Worm (Caenorhabditis elegans): ENCODE results near the gene eat-3.
A peak's percentile ranks its signal among the peaks of the same experiment; 100 is the strongest.

The eat-3 gene

ce11 chrII:9324824-9325351 is at the start of gene eat-3:
Gene eat-3 (plus strand): TSS chrII:9324874.
- TF ChIP-seq npax-4 (tag; optimal IDR thresholded peaks at IDR 0.05) (no peak), unc-55 (GFP tag; optimal IDR thresholded peaks at IDR 0.05) (peak; percentile 2), unc-86 (tag; optimal IDR thresholded peaks at IDR 0.05) (no peak), hlh-30 (tag; optimal IDR thresholded peaks at IDR 0.05; ENCODE audit: insufficient read depth) (no peak), ceh-34 (tag; optimal IDR thresholded peaks at IDR 0.05) (peak; percentile 41), pha-2 (tag; optimal IDR thresholded peaks at IDR 0.05) (no peak)

- TF ChIP-seq unc-42 (tag; optimal IDR thresholded peaks at IDR 0.05): no peak
- no peak for TF ChIP-seq ama-1 (optimal IDR thresholded peaks at IDR 0.05)
- no peak for TF ChIP-seq hlh-15 (tag; optimal IDR thresholded peaks at IDR 0.05)
- TF ChIP-seq dmd-4 (tag; optimal IDR thresholded peaks at IDR 0.05; ENCODE audit: borderline replicate concordance): no peak
- no peak for TF ChIP-seq unc-55 (GFP tag; optimal IDR thresholded peaks at IDR 0.05)
- no peak for TF ChIP-seq syd-9 (tag; optimal IDR thresholded peaks at IDR 0.05)
- TF ChIP-seq ceh-2 (tag; optimal IDR thresholded peaks at IDR 0.05): no peak
- TF ChIP-seq ceh-9 (tag; optimal IDR thresholded peaks at IDR 0.05): no peak
- no peak for TF ChIP-seq F13H6.1 (tag; optimal IDR thresholded peaks at IDR 0.05)
- no peak for TF ChIP-seq pha-2 (tag; optimal IDR thresholded peaks at IDR 0.05)
- no peak for TF ChIP-seq npax-4 (tag; optimal IDR thresholded peaks at IDR 0.05)
- TF ChIP-seq Y22D7AL.16 (tag; optimal IDR thresholded peaks at IDR 0.05): no peak
- no peak for TF ChIP-seq odd-2 (tag; optimal IDR thresholded peaks at IDR 0.05)
- no peak for TF ChIP-seq eyg-1 (tag; optimal IDR thresholded peaks at IDR 0.05)
- no peak for TF ChIP-seq C38D4.7 (GFP tag; optimal IDR thresholded peaks at IDR 0.05)
- TF ChIP-seq fkh-6 (tag; optimal IDR thresholded peaks at IDR 0.05): no peak
- TF ChIP-seq fkh-10 (GFP tag; optimal IDR thresholded peaks at IDR 0.05): no peak
- TF ChIP-seq che-1 (tag; optimal IDR thresholded peaks at IDR 0.05): no peak
- TF ChIP-seq pax-1 (tag; optimal IDR thresholded peaks at IDR 0.05): no peak
Measured at ce11 chrII:9275173-9275572, 49.5 kb upstream of the eat-3 start.

ce11 chrII:9277153-9277552 is 47.5 kb upstream of the eat-3 start:
- TF ChIP-seq ceh-6 (GFP tag; optimal IDR thresholded peaks at IDR 0.05) (no peak), ceh-24 (tag; optimal IDR thresholded peaks at IDR 0.05) (no peak), madf-2 (tag; optimal IDR thresholded peaks at IDR 0.05) (no peak), syd-9 (tag; optimal IDR thresholded peaks at IDR 0.05) (no peak), ceh-18 (tag; optimal IDR thresholded peaks at IDR 0.05) (no peak), nfya-1 (tag; optimal IDR thresholded peaks at IDR 0.05) (no peak), ama-1 (optimal IDR thresholded peaks at IDR 0.05) (no peak), dve-1 (tag; optimal IDR thresholded peaks at IDR 0.05) (no peak), hlh-15 (tag; optimal IDR thresholded peaks at IDR 0.05) (no peak), mec-3 (tag; optimal IDR thresholded peaks at IDR 0.05; ENCODE audit: borderline replicate concordance) (no peak), eyg-1 (tag; optimal IDR thresholded peaks at IDR 0.05) (no peak), dmd-4 (tag; optimal IDR thresholded peaks at IDR 0.05; ENCODE audit: borderline replicate concordance) (no peak), fax-1 (tag; optimal IDR thresholded peaks at IDR 0.05) (no peak), lin-11 (tag; optimal IDR thresholded peaks at IDR 0.05) (no peak), sox-2 (GFP tag; IDR thresholded peaks at IDR 0.05) (no peak)

- no peak for TF ChIP-seq sox-4 (tag; optimal IDR thresholded peaks at IDR 0.05)
- TF ChIP-seq pat-9 (tag; optimal IDR thresholded peaks at IDR 0.05): no peak
- TF ChIP-seq elt-4 (tag; optimal IDR thresholded peaks at IDR 0.05): no peak
- no peak for TF ChIP-seq gmeb-2 (tag; optimal IDR thresholded peaks at IDR 0.05)
- no peak for TF ChIP-seq tbx-2 (tag; optimal IDR thresholded peaks at IDR 0.05)
- TF ChIP-seq nfya-1 (tag; optimal IDR thresholded peaks at IDR 0.05): no peak
- TF ChIP-seq ceh-22 (tag; optimal IDR thresholded peaks at IDR 0.05): no peak
- TF ChIP-seq nhr-232 (tag; optimal IDR thresholded peaks at IDR 0.05): no peak
- no peak for TF ChIP-seq syd-9 (tag; optimal IDR thresholded peaks at IDR 0.05)
- no peak for TF ChIP-seq fkh-6 (tag; optimal IDR thresholded peaks at IDR 0.05)
Measured at ce11 chrII:9279016-9279415, 45.7 kb upstream of the eat-3 start.

All from whole organism, late embryonic.